Fruit fly (Drosophila melanogaster): ENCODE measurements around the gene CG11768.

DNA sequence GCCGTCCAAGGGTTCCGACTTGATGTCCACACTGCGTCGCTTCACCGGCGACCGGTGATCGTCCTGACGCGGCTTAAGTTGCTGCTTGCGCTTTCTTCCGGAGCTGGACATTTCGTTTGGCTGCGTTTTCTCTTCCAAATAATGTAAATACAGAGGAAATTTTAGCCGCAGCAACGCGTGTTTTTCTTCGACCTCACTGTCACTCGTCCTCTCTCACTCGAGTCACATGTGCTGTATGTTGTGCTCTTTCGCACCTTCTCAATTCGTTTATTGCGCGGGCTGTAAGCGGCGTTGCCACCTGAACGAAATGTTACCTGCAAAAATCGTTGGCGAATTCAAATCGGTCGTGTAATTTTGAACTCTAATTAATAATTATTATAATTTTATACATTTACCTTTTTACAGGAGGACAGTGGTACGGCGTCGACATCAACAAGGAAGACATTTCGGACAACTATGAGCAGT is 37.4 kb upstream of the CG11768 start, which contains the start of gene CG9839:
- TF ChIP-seq usp (GFP tag; optimal IDR thresholded peaks at IDR 0.05) (no peak), pan (optimal IDR thresholded peaks at IDR 0.05) (no peak), EcR (GFP tag; optimal IDR thresholded peaks at IDR 0.05) (no peak), psq (optimal IDR thresholded peaks at IDR 0.05) (no peak), CG8478 (optimal IDR thresholded peaks at IDR 0.05) (no peak)

Measured in whole organism.